Worm (Caenorhabditis elegans) whole organism, midembryonic: Measurements from ENCODE around the gene lgc-36.

Source experiments
- T22C8.4 ChIP-seq: fragments of 200-800 bp; sonication (Bioruptor generic); IDR thresholded peaks from 2 replicates; pipeline ENCODE4 v1.3.6; 2022; ENCODE audit warnings: missing genetic modification characterization, missing compliant biosample characterization
- cog-1 ChIP-seq: sonication (generic microtip); optimal IDR thresholded peaks from 2 replicates; lab custom pipeline; 2016; ENCODE audit warnings: missing genetic modification characterization, missing compliant biosample characterization
- flt-1 ChIP-seq: fragments of 200-800 bp; sonication (Bioruptor generic); IDR thresholded peaks from 2 replicates; pipeline ENCODE4 v1.3.6; 2022; ENCODE audit warnings: missing genetic modification characterization, missing compliant biosample characterization
- tab-1 ChIP-seq: fragments of 200-800 bp; sonication (Bioruptor generic); IDR thresholded peaks from 2 replicates; pipeline ENCODE4 v1.3.6; 2022; ENCODE audit warnings: missing genetic modification characterization, missing compliant biosample characterization

DNA sequence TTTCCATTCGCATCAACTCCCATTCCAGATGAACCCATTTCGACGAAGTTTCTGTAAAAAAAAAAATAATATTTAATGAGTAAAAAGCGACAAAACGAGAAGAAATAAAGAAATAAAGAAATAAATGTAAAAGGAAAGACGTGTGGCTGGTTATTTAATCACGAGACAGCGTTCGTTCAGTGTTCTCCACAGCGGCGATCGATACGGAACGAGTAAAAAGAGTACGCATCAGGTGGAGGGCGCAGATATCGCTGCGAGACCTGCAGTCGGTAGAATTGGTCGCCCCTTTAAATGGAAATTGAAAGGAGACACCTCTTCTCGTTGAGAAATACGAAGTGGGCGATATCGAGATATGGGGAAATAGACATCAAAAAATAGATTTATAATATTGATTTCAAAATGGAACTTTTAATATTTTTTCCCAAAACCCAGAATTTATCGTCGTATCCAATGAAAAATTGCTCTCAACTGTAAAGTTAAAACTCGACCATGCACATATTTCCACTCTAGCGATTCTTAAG lies 30.1 kb downstream of the lgc-36 start, which contains the start of gene pqn-70:
- TF ChIP-seq T22C8.4 (GFP tag; lab: Robert Waterston, UW) (peak; percentile 90), cog-1 (peak; percentile 61), tab-1 (GFP tag; lab: Robert Waterston, UW) (no peak), flt-1 (GFP tag; lab: Robert Waterston, UW) (peak; percentile 67; the same call in 1 of the 2 replicates)
